Worm (Caenorhabditis elegans): ENCODE measurements around the gene F46G10.2.
A peak's percentile ranks its signal among the peaks of the same experiment; 100 is the strongest.

F46G10.2 gene

ce11 chrX:13354672-13355407 lies 32.1 kb downstream of the F46G10.2 start (continued):
- TF ChIP-seq nhr-19 (GFP tag; conservative IDR thresholded peaks at IDR 0.05) (peak; percentile 66), rnt-1 (tag; optimal IDR thresholded peaks at IDR 0.05) (peak; percentile 85), mab-9 (GFP tag; IDR thresholded peaks at IDR 0.05) (no peak), elt-3 (tag; optimal IDR thresholded peaks at IDR 0.05) (peak in 3 of 6 experiments; percentile 32 to 49 (median 44)), tbx-2 (tag; optimal IDR thresholded peaks at IDR 0.05) (peak; percentile 49), ets-5 (GFP tag; IDR thresholded peaks at IDR 0.05) (no peak), hlh-4 (tag; optimal IDR thresholded peaks at IDR 0.05) (no peak), unc-62 (GFP tag; optimal IDR thresholded peaks at IDR 0.05) (no peak), nhr-237 (tag; optimal IDR thresholded peaks at IDR 0.05) (no peak), unc-86 (tag; optimal IDR thresholded peaks at IDR 0.05) (no peak), jun-1 (tag; optimal IDR thresholded peaks at IDR 0.05) (peak; percentile 71), tlp-1 (tag; optimal IDR thresholded peaks at IDR 0.05) (no peak)

ce11 chrX:13356469-13356868 lies 33.7 kb downstream of the F46G10.2 start:
- TF ChIP-seq fkh-8 (tag; optimal IDR thresholded peaks at IDR 0.05) (no peak), nhr-85 (tag) (peak; percentile 99), C04F5.9 (tag; optimal IDR thresholded peaks at IDR 0.05) (no peak), vab-15 (tag; optimal IDR thresholded peaks at IDR 0.05) (no peak), unc-86 (tag; optimal IDR thresholded peaks at IDR 0.05) (no peak), dsc-1 (tag; optimal IDR thresholded peaks at IDR 0.05) (no peak), ceh-8 (GFP tag; optimal IDR thresholded peaks at IDR 0.05) (no peak), pag-3 (tag; optimal IDR thresholded peaks at IDR 0.05; ENCODE audit: borderline replicate concordance, insufficient read depth) (peak; percentile 39), fos-1 (tag; optimal IDR thresholded peaks at IDR 0.05) (no peak), ces-1 (GFP tag; optimal IDR thresholded peaks at IDR 0.05) (no peak), elt-2 (tag; optimal IDR thresholded peaks at IDR 0.05) (peak; percentile 77), aha-1 (tag; optimal IDR thresholded peaks at IDR 0.05) (no peak), mdl-1 (tag; optimal IDR thresholded peaks at IDR 0.05) (peak in 1 of 2 experiments; percentile 80), aly-2 (tag; optimal IDR thresholded peaks at IDR 0.05) (no peak), pqm-1 (tag; optimal IDR thresholded peaks at IDR 0.05) (no peak), ceh-82 (tag; optimal IDR thresholded peaks at IDR 0.05) (peak in 1 of 3 experiments; percentile 4), lin-13 (GFP tag; optimal IDR thresholded peaks at IDR 0.05) (peak; percentile 38), lir-3 (tag; optimal IDR thresholded peaks at IDR 0.05; ENCODE audit: poor library complexity) (no peak), nhr-77 (tag; optimal IDR thresholded peaks at IDR 0.05) (peak; percentile 38), sox-4 (tag; optimal IDR thresholded peaks at IDR 0.05) (peak; percentile 7), lin-14 (GFP tag; optimal IDR thresholded peaks at IDR 0.05) (peak; percentile 94), nhr-84 (tag; optimal IDR thresholded peaks at IDR 0.05) (no peak), efl-1 (optimal IDR thresholded peaks at IDR 0.05) (peak in 1 of 2 experiments; percentile 10), efl-1 (GFP tag; optimal IDR thresholded peaks at IDR 0.05 in 1 of 2) (no peak), nhr-19 (GFP tag; conservative IDR thresholded peaks at IDR 0.05) (peak; percentile 91), lsy-2 (tag; optimal IDR thresholded peaks at IDR 0.05) (peak; percentile 18 to 50), xbp-1 (tag; optimal IDR thresholded peaks at IDR 0.05) (peak; percentile 4), tbx-2 (tag; optimal IDR thresholded peaks at IDR 0.05) (peak; percentile 88), ztf-11 (tag; optimal IDR thresholded peaks at IDR 0.05) (no peak), ets-5 (GFP tag; IDR thresholded peaks at IDR 0.05) (no peak), tlp-1 (tag; optimal IDR thresholded peaks at IDR 0.05) (no peak), nhr-237 (tag; optimal IDR thresholded peaks at IDR 0.05) (no peak), isw-1 (GFP tag; IDR thresholded peaks at IDR 0.05) (no peak), F16B12.6 (tag; optimal IDR thresholded peaks at IDR 0.05) (no peak), ceh-88 (GFP tag; IDR thresholded peaks at IDR 0.05) (no peak), nhr-71 (tag; optimal IDR thresholded peaks at IDR 0.05) (peak; percentile 93), nhr-47 (tag; optimal IDR thresholded peaks at IDR 0.05) (peak; percentile 61), hlh-17 (GFP tag; optimal IDR thresholded peaks at IDR 0.05; ENCODE audit: borderline replicate concordance) (no peak), skn-1 (tag; optimal IDR thresholded peaks at IDR 0.05) (peak; percentile 23), lin-39 (tag; optimal IDR thresholded peaks at IDR 0.05) (peak; percentile 58), elt-3 (tag; optimal IDR thresholded peaks at IDR 0.05) (peak in 4 of 6 experiments; percentile 2 to 91 (median 64)), nhr-12 (tag; optimal IDR thresholded peaks at IDR 0.05) (no peak), egl-27 (tag; optimal IDR thresholded peaks at IDR 0.05) (peak; percentile 47 to 68), ceh-63 (GFP tag; optimal IDR thresholded peaks at IDR 0.05) (no peak)

Data from whole organism, L1 larva.